7 worm cellular contexts compared by ENCODE assay signal in the genomic region with DNA sequence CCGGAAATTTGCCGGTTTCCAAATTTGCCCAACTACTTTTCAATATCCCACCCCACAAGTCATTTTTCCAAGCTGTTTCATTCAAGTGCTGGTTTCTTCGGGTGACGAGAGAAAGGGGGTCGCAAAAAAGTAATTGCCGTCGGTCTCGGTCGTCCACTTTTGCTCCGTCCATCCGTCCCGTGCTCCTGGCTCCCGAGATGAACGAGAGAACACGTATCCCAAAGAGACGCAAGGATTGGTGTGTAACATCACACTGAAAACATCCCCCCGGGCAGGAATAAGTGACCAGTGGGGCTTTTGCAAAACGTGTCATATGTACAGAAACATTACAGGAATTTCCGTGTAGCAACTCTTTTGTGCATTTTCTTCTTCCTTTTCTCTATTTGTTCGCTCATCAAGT.
A peak's percentile ranks its signal among the peaks of the same experiment; 100 is the strongest.
TF ChIP-seq lines count a peak whose summit lies in the region.

No protein-coding gene starts in this region.

TF ChIP-seq in whole organism, L1 larva, 84 proteins besides CTCF, POLR2A, EP300 and RAD21:
- TF ChIP-seq rnt-1 (tag; optimal IDR thresholded peaks at IDR 0.05; lab: Kevin White, UChicago) (peak; percentile 26), lin-14 (GFP tag; optimal IDR thresholded peaks at IDR 0.05; lab: Kevin White, UChicago) (peak; percentile 59), C34B4.2 (tag; optimal IDR thresholded peaks at IDR 0.05; lab: Kevin White, UChicago) (no peak), efl-1 (optimal IDR thresholded peaks at IDR 0.05; lab: Kevin White, UChicago) (no peak), efl-1 (GFP tag; optimal IDR thresholded peaks at IDR 0.05 in 1 of 2; lab: Kevin White, UChicago) (peak in 1 of 2 experiments; percentile 42), lin-13 (GFP tag; optimal IDR thresholded peaks at IDR 0.05; lab: Kevin White, UChicago) (no peak)
TF ChIP-seq in whole organism, L1 larva: peak in this region for 3.

TF ChIP-seq in whole organism, L2 larva, 48 proteins besides CTCF, POLR2A, EP300 and RAD21:
- TF ChIP-seq sem-4 (tag; optimal IDR thresholded peaks at IDR 0.05; lab: Kevin White, UChicago), result no peak
- TF ChIP-seq F13H6.1 (tag; optimal IDR thresholded peaks at IDR 0.05; lab: Kevin White, UChicago), result peak; percentile 28

TF ChIP-seq in whole organism, L4 larva, 104 proteins besides CTCF, POLR2A, EP300 and RAD21:
- no peak for TF ChIP-seq spr-3 (GFP tag; optimal IDR thresholded peaks at IDR 0.05; lab: Kevin White, UChicago)
- peak; percentile 12 for TF ChIP-seq hlh-11 (tag; optimal IDR thresholded peaks at IDR 0.05; lab: Kevin White, UChicago)
- TF ChIP-seq F44E2.7 (GFP tag; IDR thresholded peaks at IDR 0.05; lab: Robert Waterston, UW), result peak; percentile 35; the same call in 1 of the 2 replicates
TF ChIP-seq in whole organism, L4 larva: peak in this region for 2.

TF ChIP-seq in whole organism, late embryonic, 69 proteins besides CTCF, POLR2A, EP300 and RAD21:
- TF ChIP-seq K09A11.1 (tag; optimal IDR thresholded peaks at IDR 0.05; lab: Kevin White, UChicago; ENCODE audit: insufficient read depth) (no peak), unc-55 (GFP tag; optimal IDR thresholded peaks at IDR 0.05; lab: Kevin White, UChicago) (peak; percentile 57)

TF ChIP-seq in whole organism, midembryonic, 9 proteins besides CTCF, POLR2A, EP300 and RAD21:
- TF ChIP-seq tab-1 (GFP tag; IDR thresholded peaks at IDR 0.05; lab: Robert Waterston, UW) (0 out of 2 replicates have a peak, but pooled peaks have one; percentile 54), T22C8.4 (GFP tag; IDR thresholded peaks at IDR 0.05; lab: Robert Waterston, UW) (no peak), flt-1 (GFP tag; IDR thresholded peaks at IDR 0.05; lab: Robert Waterston, UW) (no peak)

TF ChIP-seq in whole organism, mixed stage, embryonic, 35 proteins besides CTCF, POLR2A, EP300 and RAD21:
- TF ChIP-seq hlh-1 (tag; optimal IDR thresholded peaks at IDR 0.05; lab: Kevin White, UChicago), result peak; percentile 12
- no peak for TF ChIP-seq nhr-28 (tag; optimal IDR thresholded peaks at IDR 0.05; lab: Kevin White, UChicago)
- no peak for TF ChIP-seq ces-1 (GFP tag; optimal IDR thresholded peaks at IDR 0.05; lab: Kevin White, UChicago)

TF ChIP-seq in whole organism, young adult, 124 proteins besides CTCF, POLR2A, EP300 and RAD21:
- TF ChIP-seq snpc-1.1 (tag; optimal IDR thresholded peaks at IDR 0.05; lab: Kevin White, UChicago; ENCODE audit: insufficient read depth) (no peak), fkh-3 (tag; optimal IDR thresholded peaks at IDR 0.05; lab: Kevin White, UChicago) (no peak), ztf-18 (tag; optimal IDR thresholded peaks at IDR 0.05; lab: Kevin White, UChicago) (no peak), zfh-2 (GFP tag; conservative IDR thresholded peaks at IDR 0.05; lab: Robert Waterston, UW) (peak; percentile 50; the same call in 1 of the 2 replicates), hlh-26 (GFP tag; conservative IDR thresholded peaks at IDR 0.05; lab: Robert Waterston, UW) (no peak), mxl-1 (tag; optimal IDR thresholded peaks at IDR 0.05; lab: Kevin White, UChicago) (no peak), ztf-28 (GFP tag; IDR thresholded peaks at IDR 0.05; lab: Robert Waterston, UW) (no peak)
